Fruit fly (Drosophila melanogaster): Measurements from ENCODE around the gene cl.
A peak's percentile ranks its signal among the peaks of the same experiment; 100 is the strongest.

cl gene

dm6 chr2L:5569503-5569902, 49.6 kb downstream of the cl start (continued):
- TF ChIP-seq Hr4 (GFP tag; optimal IDR thresholded peaks at IDR 0.05), result peak; percentile 54
- no peak for TF ChIP-seq fkh (GFP tag; optimal IDR thresholded peaks at IDR 0.05)
- peak; percentile 60; the same call in 2 of the 3 replicates for TF ChIP-seq eg (GFP tag; IDR thresholded peaks at IDR 0.05)
- TF ChIP-seq CG6276 (GFP tag; optimal IDR thresholded peaks at IDR 0.05), result no peak
- peak; percentile 12 for TF ChIP-seq CG34406 (GFP tag; optimal IDR thresholded peaks at IDR 0.05)
- TF ChIP-seq CG1621 (tag; optimal IDR thresholded peaks at IDR 0.05), result peak; percentile 18
- no peak for TF ChIP-seq vri (GFP tag; optimal IDR thresholded peaks at IDR 0.05)
- no peak for TF ChIP-seq Hr38 (GFP tag; optimal IDR thresholded peaks at IDR 0.05)
- peak; percentile 36 for TF ChIP-seq fd59A (GFP tag; optimal IDR thresholded peaks at IDR 0.05)
- peak; percentile 39 for TF ChIP-seq Sox102F (GFP tag; optimal IDR thresholded peaks at IDR 0.05)
- TF ChIP-seq CG8119 (GFP tag; IDR thresholded peaks at IDR 0.05), result peak; percentile 60; the same call in 2 of the 3 replicates
- peak; percentile 13 for TF ChIP-seq spab (GFP tag; optimal IDR thresholded peaks at IDR 0.05)
- TF ChIP-seq Ets96B (tag; optimal IDR thresholded peaks at IDR 0.05), result peak; percentile 54
- peak; percentile 82 for TF ChIP-seq Eip78C (GFP tag)
- TF ChIP-seq esn (GFP tag; optimal IDR thresholded peaks at IDR 0.05), result no peak
- TF ChIP-seq Lpt (GFP tag; optimal IDR thresholded peaks at IDR 0.05), result no peak
- TF ChIP-seq Eip93F (GFP tag; optimal IDR thresholded peaks at IDR 0.05), result no peak

Data from whole organism, prepupa.